Fruit fly (Drosophila melanogaster): ENCODE data around the gene Exo70.

DNA sequence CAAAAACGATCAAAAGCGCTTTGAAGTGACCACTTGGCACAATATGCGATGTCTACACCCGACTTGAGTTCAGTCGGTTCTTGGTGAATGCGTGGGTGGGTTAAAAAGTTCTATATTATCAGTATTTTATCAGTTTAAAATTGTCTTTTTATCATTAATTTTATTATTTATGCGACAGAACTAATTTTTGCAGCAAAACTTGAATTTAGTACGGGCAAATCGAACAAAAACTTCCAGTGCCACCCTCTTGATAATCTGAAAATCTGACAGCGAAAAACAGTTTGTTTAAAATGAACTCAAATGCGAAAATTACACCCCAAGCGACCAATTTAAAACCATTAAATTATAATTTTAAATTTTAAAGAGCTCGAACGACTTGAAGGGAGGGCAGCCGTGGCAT lies 40.7 kb upstream of the Exo70 start:
- TF ChIP-seq CG10348 (GFP tag; IDR thresholded peaks at IDR 0.05) (no peak), Snoo (tag; optimal IDR thresholded peaks at IDR 0.05) (peak; percentile 64), CG34367 (tag; optimal IDR thresholded peaks at IDR 0.05) (no peak), CG32121 (GFP tag; IDR thresholded peaks at IDR 0.05) (no peak), CG4496 (GFP tag; IDR thresholded peaks at IDR 0.05) (no peak)
